Worm (Caenorhabditis elegans) whole organism, midembryonic: ENCODE results near the gene R155.3.
A peak's percentile ranks its signal among the peaks of the same experiment; 100 is the strongest.

Experiments
- T22C8.4 ChIP-seq: fragments of 200-800 bp; sonication (Bioruptor generic); IDR thresholded peaks from 2 replicates; pipeline ENCODE4 v1.3.6; 2022; ENCODE audit warnings: missing genetic modification characterization, missing compliant biosample characterization
- cog-1 ChIP-seq: sonication (generic microtip); optimal IDR thresholded peaks from 2 replicates; lab custom pipeline; 2016; ENCODE audit warnings: missing genetic modification characterization, missing compliant biosample characterization
- flt-1 ChIP-seq: fragments of 200-800 bp; sonication (Bioruptor generic); IDR thresholded peaks from 2 replicates; pipeline ENCODE4 v1.3.6; 2022; ENCODE audit warnings: missing genetic modification characterization, missing compliant biosample characterization
- klf-2 ChIP-seq: fragments of 200-800 bp; sonication (Bioruptor generic); conservative IDR thresholded peaks from 2 replicates; pipeline ENCODE4 v1.3.6; 2022; ENCODE audit warnings: missing genetic modification reagents, missing genetic modification characterization, missing compliant biosample characterization
- med-1 ChIP-seq: sonication (generic microtip); optimal IDR thresholded peaks from 2 replicates; lab custom pipeline; 2017; ENCODE audit warnings: missing genetic modification characterization, mild to moderate bottlenecking, missing compliant biosample characterization, antibody characterized with exemption, missing genetic modification reagents; ENCODE audit not compliant: insufficient read depth
- ref-1 ChIP-seq: fragments of 200-800 bp; sonication (Bioruptor generic); conservative IDR thresholded peaks from 2 replicates; pipeline ENCODE4 v1.3.6; 2022; ENCODE audit warnings: missing genetic modification reagents, missing genetic modification characterization, missing compliant biosample characterization
- tab-1 ChIP-seq: fragments of 200-800 bp; sonication (Bioruptor generic); IDR thresholded peaks from 2 replicates; pipeline ENCODE4 v1.3.6; 2022; ENCODE audit warnings: missing genetic modification characterization, missing compliant biosample characterization
- ztf-29 ChIP-seq: fragments of 200-800 bp; sonication (Bioruptor generic); IDR thresholded peaks from 2 replicates; pipeline ENCODE4 v1.3.6; 2022; ENCODE audit warnings: missing genetic modification reagents, missing genetic modification characterization, missing compliant biosample characterization

DNA sequence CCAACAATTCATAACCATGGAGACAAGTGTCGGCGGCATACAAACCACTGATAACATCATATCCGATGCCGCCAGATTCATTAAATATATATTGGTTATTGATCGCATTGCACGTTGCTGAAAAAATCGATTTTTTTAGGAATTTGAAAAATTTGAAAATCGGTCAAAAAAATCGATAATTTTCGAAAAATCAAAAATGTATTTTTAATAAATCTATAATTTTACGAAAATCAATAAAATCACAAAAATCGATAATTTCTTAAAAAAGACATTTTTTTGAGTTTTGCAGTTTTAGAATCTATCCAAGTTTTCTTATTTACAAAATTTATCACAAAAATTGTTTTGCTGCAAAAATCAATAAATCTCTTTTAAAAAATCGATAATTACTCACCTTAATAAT lies 39.0 kb upstream of the R155.3 start:
- no peak for TF ChIP-seq klf-2 (GFP tag; lab: Robert Waterston, UW)
- no peak for TF ChIP-seq tab-1 (GFP tag; lab: Robert Waterston, UW)
- TF ChIP-seq flt-1 (GFP tag; lab: Robert Waterston, UW) = no peak
- TF ChIP-seq med-1 = no peak
- peak; percentile 76 for TF ChIP-seq T22C8.4
- TF ChIP-seq ztf-29 (GFP tag; lab: Robert Waterston, UW) = no peak
- TF ChIP-seq ref-1 (GFP tag; lab: Robert Waterston, UW) = no peak
- TF ChIP-seq cog-1 (tag; lab: Kevin White, UChicago) = no peak
